Fruit fly (Drosophila melanogaster): ENCODE results near the gene CG14434.

Gene CG14434

dm6 chrX:6855366-6856200, 11.4 kb downstream of the CG14434 start (continued):
- TF ChIP-seq NK7.1 (GFP tag; optimal IDR thresholded peaks at IDR 0.05): peak; percentile 54
- peak; percentile 78 for TF ChIP-seq CG6689 (GFP tag; IDR thresholded peaks at IDR 0.05)
- TF ChIP-seq CG31365 (tag; optimal IDR thresholded peaks at IDR 0.05): no peak
- TF ChIP-seq p53 (GFP tag; optimal IDR thresholded peaks at IDR 0.05): no peak
- TF ChIP-seq Dip3 (GFP tag; optimal IDR thresholded peaks at IDR 0.05): peak; percentile 18
- peak; percentile 71 for TF ChIP-seq CG11093 (GFP tag; IDR thresholded peaks at IDR 0.05)
- peak; percentile 80 for TF ChIP-seq CG2120 (GFP tag; optimal IDR thresholded peaks at IDR 0.05)
- TF ChIP-seq dmrt11E (tag; optimal IDR thresholded peaks at IDR 0.05): peak; percentile 90
- peak; percentile 67 for TF ChIP-seq tin (GFP tag; optimal IDR thresholded peaks at IDR 0.05)
- peak; percentile 44 for TF ChIP-seq ems (GFP tag; optimal IDR thresholded peaks at IDR 0.05)
- TF ChIP-seq lbe (GFP tag; optimal IDR thresholded peaks at IDR 0.05): peak; percentile 47
- peak; percentile 80 for TF ChIP-seq Blimp-1 (GFP tag; optimal IDR thresholded peaks at IDR 0.05)
- peak; percentile 86 for TF ChIP-seq salm (tag; optimal IDR thresholded peaks at IDR 0.05)
- peak; percentile 64 for TF ChIP-seq CG3065 (GFP tag; optimal IDR thresholded peaks at IDR 0.05)
- TF ChIP-seq psq (GFP tag; optimal IDR thresholded peaks at IDR 0.05): peak; percentile 50
- TF ChIP-seq aop (GFP tag; IDR thresholded peaks at IDR 0.05): no peak
- no peak for TF ChIP-seq Kr (GFP tag; optimal IDR thresholded peaks at IDR 0.05)
- peak; percentile 65 for TF ChIP-seq ac (GFP tag; optimal IDR thresholded peaks at IDR 0.05)
- TF ChIP-seq ham (GFP tag; IDR thresholded peaks at IDR 0.05): no peak
- peak; percentile 88 for TF ChIP-seq CG12299 (tag; optimal IDR thresholded peaks at IDR 0.05)
- TF ChIP-seq ttk (GFP tag; IDR thresholded peaks at IDR 0.05): 0 out of 2 replicates have a peak, but pooled peaks have one; percentile 17
- TF ChIP-seq kni (GFP tag; optimal IDR thresholded peaks at IDR 0.05): peak; percentile 78
- TF ChIP-seq GATAe (GFP tag; conservative IDR thresholded peaks at IDR 0.05): no peak
- TF ChIP-seq NC2α (GFP tag; optimal IDR thresholded peaks at IDR 0.05): peak; percentile 73
- TF ChIP-seq CG33213 (GFP tag; optimal IDR thresholded peaks at IDR 0.05): peak; percentile 60
- no peak for TF ChIP-seq cad (GFP tag; optimal IDR thresholded peaks at IDR 0.05)
- TF ChIP-seq kah (GFP tag; optimal IDR thresholded peaks at IDR 0.05): peak; percentile 38
- peak; percentile 69 for TF ChIP-seq sd (tag; optimal IDR thresholded peaks at IDR 0.05)
- peak; percentile 88 for TF ChIP-seq dysf (GFP tag; IDR thresholded peaks at IDR 0.05)
- peak; percentile 88 for TF ChIP-seq seq (GFP tag; IDR thresholded peaks at IDR 0.05)
- peak; percentile 94 for TF ChIP-seq unpg (GFP tag; optimal IDR thresholded peaks at IDR 0.05)
- peak; percentile 96 for TF ChIP-seq Sox102F (GFP tag; optimal IDR thresholded peaks at IDR 0.05)
- peak; percentile 32; the same call in 1 of the 2 replicates for TF ChIP-seq Rx (GFP tag; IDR thresholded peaks at IDR 0.05)
- peak; percentile 75 for TF ChIP-seq CG10209 (GFP tag; optimal IDR thresholded peaks at IDR 0.05)
- peak; percentile 45 for TF ChIP-seq CG4328 (GFP tag; optimal IDR thresholded peaks at IDR 0.05)
- TF ChIP-seq pzg (GFP tag; optimal IDR thresholded peaks at IDR 0.05): no peak
- TF ChIP-seq Mrtf (GFP tag; IDR thresholded peaks at IDR 0.05): 0 out of 3 replicates have a peak, but pooled peaks have one; percentile 39
- TF ChIP-seq mld (GFP tag; IDR thresholded peaks at IDR 0.05; ENCODE audit: partially characterized antibody): no peak
- no peak; the same call in 1 of the 2 replicates for TF ChIP-seq Bgb (GFP tag; IDR thresholded peaks at IDR 0.05; ENCODE audit: partially characterized antibody)
- TF ChIP-seq pan (optimal IDR thresholded peaks at IDR 0.05): no peak
- TF ChIP-seq pan (GFP tag; optimal IDR thresholded peaks at IDR 0.05 in 1 of 2, IDR thresholded peaks at IDR 0.05 in 1 of 2): peak in 1 of 2 experiments; percentile 61
- peak; percentile 81 for TF ChIP-seq slbo (GFP tag; IDR thresholded peaks at IDR 0.05)
- TF ChIP-seq Fer1 (GFP tag; optimal IDR thresholded peaks at IDR 0.05): peak; percentile 79
- TF ChIP-seq HHEX (GFP tag; optimal IDR thresholded peaks at IDR 0.05): peak; percentile 65
- TF ChIP-seq Ets65A (GFP tag): peak; percentile 97
- no peak for TF ChIP-seq bowl (GFP tag; IDR thresholded peaks at IDR 0.05)
- TF ChIP-seq org-1 (GFP tag; optimal IDR thresholded peaks at IDR 0.05): peak; percentile 87
- no peak for TF ChIP-seq CG11560 (tag; IDR thresholded peaks at IDR 0.05)
- peak; percentile 96 for TF ChIP-seq CG12659 (GFP tag; optimal IDR thresholded peaks at IDR 0.05)
